Worm (Caenorhabditis elegans): ENCODE measurements around the gene K08B12.3.

DNA sequence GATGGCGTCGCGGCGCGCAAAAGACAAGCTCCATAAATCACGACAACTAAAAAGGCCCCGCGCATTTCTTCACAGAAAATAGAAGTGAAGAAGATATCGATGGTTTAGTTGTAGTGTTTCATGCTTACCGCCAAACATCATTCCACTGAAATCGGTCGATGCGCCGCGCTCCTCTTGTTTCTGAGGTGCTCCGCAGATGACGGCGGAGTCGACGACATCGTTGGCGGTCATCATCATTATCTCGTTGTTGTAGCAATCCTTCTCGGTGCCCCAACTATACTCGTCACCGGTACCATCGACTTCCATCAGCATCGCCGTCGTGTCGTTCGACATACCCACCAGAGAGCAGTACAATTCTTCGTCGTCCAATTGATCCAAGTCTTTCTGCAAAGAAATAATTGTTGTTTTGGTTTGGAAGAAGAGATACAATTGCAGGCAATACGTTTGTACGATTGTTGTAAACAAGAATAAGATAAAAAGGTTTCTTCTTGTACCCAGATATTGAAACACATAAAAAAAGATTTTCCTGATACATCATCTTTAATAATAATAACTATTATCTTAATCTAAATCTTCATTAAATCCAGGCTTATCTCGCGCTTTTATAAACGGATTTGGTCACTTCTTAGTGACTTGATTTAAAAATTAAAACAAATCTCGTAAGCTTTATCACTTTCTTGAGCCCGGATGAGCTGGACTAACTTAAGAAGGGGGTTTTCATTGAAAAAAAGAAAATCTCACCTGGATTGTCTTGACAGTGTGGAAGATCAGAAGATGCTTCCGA, 9.0 kb upstream of the K08B12.3 start:
- no peak for TF ChIP-seq nhr-11 (tag; optimal IDR thresholded peaks at IDR 0.05)
- no peak for TF ChIP-seq skn-1 (tag; optimal IDR thresholded peaks at IDR 0.05)
- no peak for TF ChIP-seq lin-39 (tag; optimal IDR thresholded peaks at IDR 0.05)
- no peak; the same call in 1 of the 2 replicates for TF ChIP-seq pha-4 (GFP tag; IDR thresholded peaks at IDR 0.05)
- TF ChIP-seq pha-4 (tag; optimal IDR thresholded peaks at IDR 0.05) = no peak
- TF ChIP-seq F10B5.3 (tag; optimal IDR thresholded peaks at IDR 0.05) = no peak
- no peak for TF ChIP-seq D1046.2 (GFP tag; IDR thresholded peaks at IDR 0.05)
- TF ChIP-seq ces-1 (GFP tag; optimal IDR thresholded peaks at IDR 0.05) = no peak
- no peak for TF ChIP-seq lir-3 (tag; optimal IDR thresholded peaks at IDR 0.05)
- TF ChIP-seq nhr-48 (tag; optimal IDR thresholded peaks at IDR 0.05) = no peak
- TF ChIP-seq unc-39 (tag; optimal IDR thresholded peaks at IDR 0.05) = no peak
- no peak for TF ChIP-seq rbr-2 (tag; optimal IDR thresholded peaks at IDR 0.05)
